Fruit fly (Drosophila melanogaster) Kc167 (cell line): ENCODE data around the gene CG14110.

Source experiments
- Myc ChIP-seq: fragments of >200 bp; optimal IDR thresholded peaks from 2 replicates; lab custom pipeline; 2017; ENCODE audit warnings: missing external identifiers
- Sin3A ChIP-seq: fragments of >200 bp; optimal IDR thresholded peaks from 2 replicates; lab custom pipeline; 2018; ENCODE audit warnings: missing external identifiers
- h ChIP-seq: fragments of >200 bp; optimal IDR thresholded peaks from 3 replicates; lab custom pipeline; 2018; ENCODE audit warnings: missing external identifiers
- insv ChIP-seq: fragments of >200 bp; optimal IDR thresholded peaks from 3 replicates; lab custom pipeline; 2018; ENCODE audit warnings: missing external identifiers
- psq ChIP-seq: fragments of >200 bp; optimal IDR thresholded peaks from 2 replicates; lab custom pipeline; 2017; ENCODE audit warnings: missing external identifiers

- no peak for TF ChIP-seq psq
- no peak for TF ChIP-seq Myc (lab: Kevin White, UChicago)
- TF ChIP-seq h (lab: Kevin White, UChicago): no peak
- TF ChIP-seq Sin3A (lab: Kevin White, UChicago): no peak
- TF ChIP-seq insv: no peak
Observed at dm6 chr3L:13433522-13433921, 48.9 kb downstream of the CG14110 start.
